Worm (Caenorhabditis elegans): ENCODE measurements around the gene T19H12.2.

Gene T19H12.2

ce11 chrV:4924618-4925017 lies 34.4 kb downstream of the T19H12.2 start, which contains the start of gene srh-20:
TSS of gene srh-20 (plus strand) at chrV:4924918.
- TF ChIP-seq fkh-10 (GFP tag; optimal IDR thresholded peaks at IDR 0.05), result no peak
- no peak for TF ChIP-seq lin-15B (tag; optimal IDR thresholded peaks at IDR 0.05)
- no peak for TF ChIP-seq jun-1 (tag; optimal IDR thresholded peaks at IDR 0.05)
- TF ChIP-seq tbx-2 (tag; optimal IDR thresholded peaks at IDR 0.05), result no peak
- no peak for TF ChIP-seq mml-1 (tag; optimal IDR thresholded peaks at IDR 0.05)
- TF ChIP-seq nhr-43 (tag; optimal IDR thresholded peaks at IDR 0.05; ENCODE audit: poor library complexity, severe bottlenecking), result no peak
- no peak for TF ChIP-seq ztf-11 (tag; optimal IDR thresholded peaks at IDR 0.05)
- TF ChIP-seq R02D3.7 (tag; optimal IDR thresholded peaks at IDR 0.05), result no peak

DNA sequence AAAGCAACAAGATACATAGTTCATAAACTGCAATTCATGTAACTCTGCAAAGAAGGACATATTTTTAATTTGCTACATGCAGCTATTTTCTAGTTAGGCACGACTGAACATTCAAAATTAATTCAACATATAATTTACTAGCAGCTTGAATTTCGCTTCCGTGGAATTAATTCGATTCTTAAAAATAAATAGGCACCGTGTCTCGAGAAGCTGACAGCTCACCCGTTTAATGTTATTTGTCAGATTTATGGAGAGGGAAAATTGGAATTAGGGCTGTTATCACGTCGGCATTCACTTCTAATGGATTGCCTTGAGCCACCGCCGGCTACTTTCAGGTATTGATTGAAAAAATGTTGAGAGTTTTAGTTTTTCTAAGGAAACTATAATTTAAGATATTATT lies 36.1 kb downstream of the T19H12.2 start, which contains the start of gene srh-21:
Gene srh-21 (plus strand): TSS at position 301 of the 400 bp plus-strand sequence.
- TF ChIP-seq lin-15B (tag; optimal IDR thresholded peaks at IDR 0.05) (no peak), daf-12 (tag; optimal IDR thresholded peaks at IDR 0.05) (no peak), jun-1 (tag; optimal IDR thresholded peaks at IDR 0.05) (no peak), sea-2 (GFP tag; optimal IDR thresholded peaks at IDR 0.05) (no peak), zag-1 (tag; optimal IDR thresholded peaks at IDR 0.05) (no peak), nhr-12 (tag; optimal IDR thresholded peaks at IDR 0.05) (no peak), fos-1 (tag; optimal IDR thresholded peaks at IDR 0.05) (no peak), tbx-2 (tag; optimal IDR thresholded peaks at IDR 0.05) (no peak), nhr-11 (tag; optimal IDR thresholded peaks at IDR 0.05) (no peak), egl-5 (tag; optimal IDR thresholded peaks at IDR 0.05) (no peak), nhr-43 (tag; optimal IDR thresholded peaks at IDR 0.05; ENCODE audit: poor library complexity, severe bottlenecking) (no peak), elt-3 (tag; optimal IDR thresholded peaks at IDR 0.05) (no peak), ZK546.5 (tag; optimal IDR thresholded peaks at IDR 0.05) (no peak), ceh-16 (tag; optimal IDR thresholded peaks at IDR 0.05) (no peak), skn-1 (tag; optimal IDR thresholded peaks at IDR 0.05) (no peak), nfya-1 (tag; optimal IDR thresholded peaks at IDR 0.05; ENCODE audit: insufficient read depth) (no peak), ceh-9 (tag; optimal IDR thresholded peaks at IDR 0.05) (no peak)

DNA sequence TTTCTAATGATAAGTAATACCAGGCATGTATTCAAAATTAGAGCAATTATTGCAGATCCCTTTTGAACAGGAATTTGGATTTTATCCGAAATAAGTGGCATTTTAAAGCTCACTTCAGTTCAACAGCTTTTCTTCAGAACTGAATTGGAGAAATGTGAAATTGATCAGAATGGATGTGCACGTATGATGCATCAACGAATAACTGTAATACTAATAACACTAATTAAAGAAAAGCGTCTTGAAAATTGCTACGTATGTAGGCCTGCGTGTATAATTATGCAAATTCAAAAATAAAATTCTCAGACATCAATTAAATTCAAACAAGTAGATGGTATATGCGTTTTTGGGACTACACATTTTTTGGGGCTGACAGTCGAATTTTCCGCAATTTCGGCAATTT lies 39.6 kb downstream of the T19H12.2 start, which contains the start of gene str-205:
Gene str-205 (minus strand): TSS at position 101 of the 400 bp plus-strand sequence.
- no peak for TF ChIP-seq eor-1 (tag; optimal IDR thresholded peaks at IDR 0.05)
- no peak for TF ChIP-seq fkh-2 (tag; optimal IDR thresholded peaks at IDR 0.05)
- no peak for TF ChIP-seq ama-1 (optimal IDR thresholded peaks at IDR 0.05)
- TF ChIP-seq nhr-23 (tag; optimal IDR thresholded peaks at IDR 0.05), result no peak
- TF ChIP-seq ztf-11 (tag; optimal IDR thresholded peaks at IDR 0.05), result no peak
- no peak for TF ChIP-seq aly-2 (tag; optimal IDR thresholded peaks at IDR 0.05)
- TF ChIP-seq nhr-28 (tag; optimal IDR thresholded peaks at IDR 0.05), result no peak
- TF ChIP-seq lin-15B (tag; optimal IDR thresholded peaks at IDR 0.05), result no peak
- no peak for TF ChIP-seq pha-4 (tag; optimal IDR thresholded peaks at IDR 0.05)
- TF ChIP-seq daf-12 (tag; optimal IDR thresholded peaks at IDR 0.05), result no peak
- no peak for TF ChIP-seq nfya-1 (tag; optimal IDR thresholded peaks at IDR 0.05; ENCODE audit: insufficient read depth)
- TF ChIP-seq fos-1 (tag; optimal IDR thresholded peaks at IDR 0.05), result no peak
- no peak for TF ChIP-seq nhr-12 (tag; optimal IDR thresholded peaks at IDR 0.05)
- TF ChIP-seq elt-1 (tag; optimal IDR thresholded peaks at IDR 0.05), result no peak
- no peak for TF ChIP-seq pqm-1 (tag; optimal IDR thresholded peaks at IDR 0.05)
- no peak for TF ChIP-seq elt-3 (tag; optimal IDR thresholded peaks at IDR 0.05)
- TF ChIP-seq nhr-67 (tag; optimal IDR thresholded peaks at IDR 0.05), result no peak
- no peak for TF ChIP-seq mml-1 (tag; optimal IDR thresholded peaks at IDR 0.05)
- no peak for TF ChIP-seq nhr-237 (tag; optimal IDR thresholded peaks at IDR 0.05)
- no peak for TF ChIP-seq fkh-10 (GFP tag; optimal IDR thresholded peaks at IDR 0.05)

DNA sequence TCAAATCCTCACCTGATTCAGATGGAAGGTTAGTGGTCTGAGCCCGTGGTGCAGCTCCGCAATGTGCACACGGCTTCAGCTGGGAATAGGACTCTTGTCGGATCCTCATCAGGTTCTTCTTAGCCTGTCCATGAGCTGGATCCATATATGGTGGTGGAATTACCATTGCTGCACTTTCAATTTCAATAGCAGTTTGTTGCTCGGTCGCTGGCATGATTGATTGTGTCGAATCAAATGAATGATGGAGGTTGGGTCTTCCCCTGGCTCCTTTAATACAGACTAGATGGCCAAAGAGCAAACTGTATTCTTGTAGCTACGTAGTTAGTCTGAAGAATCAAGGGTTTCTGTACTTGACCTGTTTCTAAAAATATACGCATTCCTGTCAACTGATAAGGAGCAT lies 42.6 kb downstream of the T19H12.2 start, which contains the start of gene C02E7.10:
Gene C02E7.10 (minus strand): TSS at position 232 of the 400 bp plus-strand sequence.
- TF ChIP-seq nhr-23 (tag; optimal IDR thresholded peaks at IDR 0.05) (no peak), ztf-4 (tag; optimal IDR thresholded peaks at IDR 0.05) (no peak), zag-1 (tag; optimal IDR thresholded peaks at IDR 0.05) (no peak), elt-2 (tag; optimal IDR thresholded peaks at IDR 0.05) (no peak), elt-1 (tag; optimal IDR thresholded peaks at IDR 0.05) (no peak), nhr-28 (tag; optimal IDR thresholded peaks at IDR 0.05) (no peak), lsy-12 (tag; optimal IDR thresholded peaks at IDR 0.05) (no peak), nfya-1 (tag; optimal IDR thresholded peaks at IDR 0.05; ENCODE audit: insufficient read depth) (no peak), nhr-43 (tag; optimal IDR thresholded peaks at IDR 0.05; ENCODE audit: poor library complexity, severe bottlenecking) (no peak), elt-3 (tag; optimal IDR thresholded peaks at IDR 0.05) (no peak), ceh-16 (tag; optimal IDR thresholded peaks at IDR 0.05) (no peak), lin-15B (tag; optimal IDR thresholded peaks at IDR 0.05) (no peak), mdl-1 (tag; optimal IDR thresholded peaks at IDR 0.05) (no peak), daf-12 (tag; optimal IDR thresholded peaks at IDR 0.05) (no peak)

Data from whole organism, L3 larva.